Worm (Caenorhabditis elegans) whole organism, L1 larva: ENCODE data around the gene ugt-8.

Source experiments
- alr-1 ChIP-seq: fragments of 200-800 bp; sonication (Bioruptor generic); optimal IDR thresholded peaks from 2 replicates; lab custom pipeline; 2018; ENCODE audit warnings: borderline replicate concordance, mild to moderate bottlenecking, missing genetic modification characterization, missing compliant biosample characterization
- egl-27 ChIP-seq, 2 experiments: fragments of 150-350 bp in 1 of 2; sonication (generic microtip); optimal IDR thresholded peaks; 3 replicates each; lab custom pipeline; 2017 to 2018; ENCODE audit warnings: missing biosample characterization in 2 of 2, missing genetic modification characterization in 2 of 2, missing genetic modification reagents in 2 of 2
- ets-5 ChIP-seq: fragments of 200-800 bp; sonication (Bioruptor generic); IDR thresholded peaks from 2 replicates; pipeline ENCODE4 v1.3.6; 2022; ENCODE audit warnings: missing genetic modification characterization, missing compliant biosample characterization
- fkh-10 ChIP-seq: sonication (generic microtip); optimal IDR thresholded peaks from 2 replicates; lab custom pipeline; 2017; ENCODE audit warnings: missing biosample characterization, missing genetic modification reagents, missing genetic modification characterization
- fos-1 ChIP-seq: fragments of 150-350 bp; optimal IDR thresholded peaks from 2 replicates; lab custom pipeline; 2014; ENCODE audit warnings: missing biosample characterization, missing genetic modification characterization
- irx-1 ChIP-seq: sonication (generic microtip); optimal IDR thresholded peaks from 2 replicates; lab custom pipeline; 2016; ENCODE audit warnings: missing genetic modification characterization, missing compliant biosample characterization
- lin-39 ChIP-seq: fragments of 150-350 bp; optimal IDR thresholded peaks from 2 replicates; lab custom pipeline; 2014; ENCODE audit warnings: missing biosample characterization, missing genetic modification reagents, missing genetic modification characterization
- lsy-2 ChIP-seq, 2 experiments: fragments of 150-350 bp; optimal IDR thresholded peaks; 2 replicates each; lab custom pipeline; 2014; ENCODE audit warnings: missing biosample characterization in 2 of 2, missing genetic modification characterization in 2 of 2
- mep-1 ChIP-seq: fragments of 150-350 bp; optimal IDR thresholded peaks from 2 replicates; lab custom pipeline; 2014; ENCODE audit warnings: missing biosample characterization, missing genetic modification characterization
- nhr-28 ChIP-seq: fragments of 150-350 bp; optimal IDR thresholded peaks from 2 replicates; lab custom pipeline; 2014; ENCODE audit warnings: missing biosample characterization, missing genetic modification characterization
- pqm-1 ChIP-seq: sonication (generic microtip); optimal IDR thresholded peaks from 3 replicates; lab custom pipeline; 2017; ENCODE audit warnings: missing biosample characterization, missing genetic modification characterization
- rnt-1 ChIP-seq: sonication (generic microtip); optimal IDR thresholded peaks from 2 replicates; lab custom pipeline; 2016; ENCODE audit warnings: mild to moderate bottlenecking, missing genetic modification characterization, moderate library complexity, missing compliant biosample characterization
- zag-1 ChIP-seq: fragments of 150-350 bp; optimal IDR thresholded peaks from 2 replicates; lab custom pipeline; 2014; ENCODE audit warnings: missing biosample characterization, missing genetic modification characterization
- zip-4 ChIP-seq: fragments of 200-800 bp; sonication (Bioruptor generic); optimal IDR thresholded peaks from 2 replicates; lab custom pipeline; 2018; ENCODE audit warnings: mild to moderate bottlenecking, missing genetic modification characterization, moderate library complexity, missing compliant biosample characterization

DNA sequence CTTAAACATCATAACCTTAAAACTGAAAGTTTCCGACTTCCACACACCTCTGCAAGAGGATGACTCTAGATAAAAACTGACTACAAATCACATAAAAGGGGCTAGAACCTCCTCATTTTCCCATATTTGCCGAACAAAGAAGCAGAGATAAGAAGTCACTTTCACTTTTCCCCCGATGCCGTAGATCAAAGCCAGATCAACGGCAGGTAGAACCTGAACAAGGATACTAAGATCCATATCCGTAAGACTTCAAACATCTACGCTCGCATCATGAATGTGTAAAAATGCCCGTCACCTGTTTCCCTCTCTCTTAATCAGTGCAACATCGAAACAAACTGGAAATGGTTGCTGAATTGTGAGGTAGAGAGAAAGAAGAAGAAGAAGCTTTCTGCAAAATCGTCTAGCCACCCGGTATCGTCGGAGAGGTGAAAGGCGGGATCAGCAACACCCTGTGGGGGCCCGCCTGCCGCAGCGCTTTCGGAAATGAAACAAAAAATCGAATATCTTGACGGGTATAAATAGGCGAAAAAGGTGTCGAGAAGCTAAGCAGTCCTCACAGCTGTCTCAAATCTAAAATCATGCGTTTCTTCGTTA is 15.0 kb downstream of the ugt-8 start, which contains the start of gene C02E7.6:
- TF ChIP-seq ets-5: no peak
- TF ChIP-seq pqm-1 (tag; lab: Kevin White, UChicago): no peak
- TF ChIP-seq egl-27 (tag; optimal IDR thresholded peaks at IDR 0.05; lab: Kevin White, UChicago): no peak
- TF ChIP-seq lin-39 (tag; lab: Kevin White, UChicago): no peak
- TF ChIP-seq fos-1 (tag; lab: Kevin White, UChicago): no peak
- TF ChIP-seq mep-1 (tag; lab: Kevin White, UChicago): no peak
- no peak for TF ChIP-seq zip-4 (GFP tag; lab: Kevin White, UChicago)
- TF ChIP-seq lsy-2 (tag; optimal IDR thresholded peaks at IDR 0.05; lab: Kevin White, UChicago): no peak
- no peak for TF ChIP-seq nhr-28 (tag; lab: Kevin White, UChicago)
- TF ChIP-seq alr-1 (tag; lab: Kevin White, UChicago): no peak
- no peak for TF ChIP-seq zag-1 (tag; lab: Kevin White, UChicago)
- no peak for TF ChIP-seq irx-1 (tag; lab: Kevin White, UChicago)
- no peak for TF ChIP-seq rnt-1
- TF ChIP-seq fkh-10 (GFP tag; lab: Kevin White, UChicago): no peak
